Worm (Caenorhabditis elegans) whole organism, late embryonic: ENCODE data around the gene C04E12.4.
"Not testable (repeated sequence)": the region's sequence is repeated elsewhere in the genome, so short reads cannot be mapped to it uniquely, and the experiment has no call there.

Experiments used
- F13H6.1 ChIP-seq: sonication (generic microtip); optimal IDR thresholded peaks from 2 replicates; lab custom pipeline; 2016; ENCODE audit warnings: missing genetic modification characterization, missing compliant biosample characterization
- Y22D7AL.16 ChIP-seq: sonication (generic microtip); optimal IDR thresholded peaks from 2 replicates; lab custom pipeline; 2016; ENCODE audit warnings: missing genetic modification characterization, missing compliant biosample characterization
- ahr-1 ChIP-seq: sonication (generic microtip); optimal IDR thresholded peaks from 2 replicates; lab custom pipeline; 2016; ENCODE audit warnings: missing genetic modification characterization, missing compliant biosample characterization
- ama-1 ChIP-seq: fragments of 150-350 bp; optimal IDR thresholded peaks from 2 replicates; lab custom pipeline; 2014
- ceh-14 ChIP-seq: sonication (generic microtip); optimal IDR thresholded peaks from 2 replicates; lab custom pipeline; 2016; ENCODE audit warnings: missing genotype, missing genetic modification characterization, missing compliant biosample characterization
- ceh-19 ChIP-seq: fragments of 200-800 bp; sonication (Bioruptor generic); optimal IDR thresholded peaks from 2 replicates; lab custom pipeline; 2018; ENCODE audit warnings: mild to moderate bottlenecking, missing genetic modification characterization, missing compliant biosample characterization
- ceh-2 ChIP-seq: sonication (generic microtip); optimal IDR thresholded peaks from 2 replicates; lab custom pipeline; 2016; ENCODE audit warnings: missing genotype, missing genetic modification characterization, missing compliant biosample characterization
- ceh-30 ChIP-seq: fragments of 150-350 bp; optimal IDR thresholded peaks from 2 replicates; lab custom pipeline; 2014; ENCODE audit warnings: missing biosample characterization, missing genetic modification characterization
- ceh-31 ChIP-seq: sonication (generic microtip); optimal IDR thresholded peaks from 2 replicates; lab custom pipeline; 2016; ENCODE audit warnings: missing genetic modification characterization, missing compliant biosample characterization
- ceh-9 ChIP-seq: sonication (generic microtip); optimal IDR thresholded peaks from 2 replicates; lab custom pipeline; 2016; ENCODE audit warnings: mild to moderate bottlenecking, missing genetic modification characterization, inconsistent platforms, missing compliant biosample characterization
- che-1 ChIP-seq: sonication (generic microtip); optimal IDR thresholded peaks from 2 replicates; lab custom pipeline; 2016; ENCODE audit warnings: mild to moderate bottlenecking, missing genetic modification characterization, missing compliant biosample characterization
- eyg-1 ChIP-seq: sonication (generic microtip); optimal IDR thresholded peaks from 2 replicates; lab custom pipeline; 2016; ENCODE audit warnings: missing genotype, missing genetic modification characterization, missing compliant biosample characterization
- fkh-10 ChIP-seq: fragments of 150-350 bp; optimal IDR thresholded peaks from 2 replicates; lab custom pipeline; 2014; ENCODE audit warnings: missing biosample characterization, missing genetic modification reagents, missing genetic modification characterization
- fkh-6 ChIP-seq: sonication (generic microtip); optimal IDR thresholded peaks from 2 replicates; lab custom pipeline; 2016; ENCODE audit warnings: missing genetic modification characterization, missing compliant biosample characterization
- gmeb-2 ChIP-seq: sonication (generic microtip); optimal IDR thresholded peaks from 2 replicates; lab custom pipeline; 2016; ENCODE audit warnings: missing genetic modification characterization, inconsistent platforms, missing compliant biosample characterization
- hlh-13 ChIP-seq: fragments of 200-800 bp; sonication (Bioruptor generic); optimal IDR thresholded peaks from 2 replicates; lab custom pipeline; 2018; ENCODE audit warnings: mild to moderate bottlenecking, missing genetic modification characterization, missing compliant biosample characterization
- hlh-30 ChIP-seq: sonication (generic microtip); optimal IDR thresholded peaks from 2 replicates; lab custom pipeline; 2017; ENCODE audit warnings: antibody characterized with exemption, missing genetic modification characterization, missing compliant biosample characterization; ENCODE audit not compliant: insufficient read depth
- hlh-6 ChIP-seq: sonication (generic microtip); optimal IDR thresholded peaks from 2 replicates; lab custom pipeline; 2016; ENCODE audit warnings: missing genotype, missing genetic modification characterization, missing compliant biosample characterization
- hlh-8 ChIP-seq: sonication (generic microtip); optimal IDR thresholded peaks from 2 replicates; lab custom pipeline; 2016; ENCODE audit warnings: missing genotype, missing genetic modification characterization, missing compliant biosample characterization
- lin-11 ChIP-seq: fragments of 200-800 bp; sonication (Bioruptor generic); optimal IDR thresholded peaks from 2 replicates; lab custom pipeline; 2018; ENCODE audit warnings: mild to moderate bottlenecking, missing genetic modification characterization, missing compliant biosample characterization
- mec-3 ChIP-seq: sonication (generic microtip); optimal IDR thresholded peaks from 2 replicates; lab custom pipeline; 2016; ENCODE audit warnings: borderline replicate concordance, missing genetic modification characterization, missing compliant biosample characterization
- nfya-1 ChIP-seq: sonication (generic microtip); optimal IDR thresholded peaks from 2 replicates; lab custom pipeline; 2017; ENCODE audit warnings: missing genetic modification characterization, mild to moderate bottlenecking, missing compliant biosample characterization, antibody characterized with exemption, moderate library complexity
- nhr-232 ChIP-seq: sonication (generic microtip); optimal IDR thresholded peaks from 2 replicates; lab custom pipeline; 2016; ENCODE audit warnings: missing genetic modification characterization, missing compliant biosample characterization
- odd-2 ChIP-seq: sonication (generic microtip); optimal IDR thresholded peaks from 2 replicates; lab custom pipeline; 2017; ENCODE audit warnings: antibody characterized with exemption, mild to moderate bottlenecking, missing genetic modification characterization, missing compliant biosample characterization
- pag-3 ChIP-seq: sonication (generic microtip); optimal IDR thresholded peaks from 2 replicates; lab custom pipeline; 2016; ENCODE audit warnings: missing compliant biosample characterization, missing genetic modification characterization, borderline replicate concordance
- pqm-1 ChIP-seq: sonication (generic microtip); optimal IDR thresholded peaks from 2 replicates; lab custom pipeline; 2016; ENCODE audit warnings: missing genetic modification characterization, missing compliant biosample characterization
- rnt-1 ChIP-seq: sonication (generic microtip); optimal IDR thresholded peaks from 2 replicates; lab custom pipeline; 2016; ENCODE audit warnings: missing genetic modification characterization, missing compliant biosample characterization
- syd-9 ChIP-seq: sonication (generic microtip); optimal IDR thresholded peaks from 2 replicates; lab custom pipeline; 2016; ENCODE audit warnings: mild to moderate bottlenecking, missing genetic modification characterization, moderate library complexity, missing compliant biosample characterization
- tbx-2 ChIP-seq: sonication (generic microtip); optimal IDR thresholded peaks from 2 replicates; lab custom pipeline; 2016; ENCODE audit warnings: missing genetic modification characterization, missing compliant biosample characterization
- tbx-7 ChIP-seq: sonication (generic microtip); optimal IDR thresholded peaks from 2 replicates; lab custom pipeline; 2016; ENCODE audit warnings: missing genotype, missing genetic modification characterization, missing compliant biosample characterization
- ttx-3 ChIP-seq: sonication (generic microtip); optimal IDR thresholded peaks from 2 replicates; lab custom pipeline; 2016; ENCODE audit warnings: missing genetic modification reagents, missing genetic modification characterization, missing compliant biosample characterization
- unc-3 ChIP-seq, 2 experiments: fragments of 200-800 bp in 1 of 2; sonication (Bioruptor generic) in 1 of 2; sonication (generic microtip) in 1 of 2; conservative IDR thresholded peaks in 1 of 2; optimal IDR thresholded peaks in 1 of 2; 2 replicates each; pipeline versions ENCODE4 v1.3.6 to Lab custom; 2016 to 2022; ENCODE audit warnings: missing compliant biosample characterization in 2 of 2, missing genetic modification characterization in 2 of 2, missing genetic modification reagents in 1 of 2
- unc-42 ChIP-seq: sonication (generic microtip); optimal IDR thresholded peaks from 2 replicates; lab custom pipeline; 2016; ENCODE audit warnings: missing genotype, missing genetic modification characterization, missing compliant biosample characterization
- unc-55 ChIP-seq: sonication (generic microtip); optimal IDR thresholded peaks from 2 replicates; lab custom pipeline; 2017; ENCODE audit warnings: missing biosample characterization, missing genetic modification reagents, missing genetic modification characterization
- zip-5 ChIP-seq: sonication (generic microtip); optimal IDR thresholded peaks from 2 replicates; lab custom pipeline; 2016; ENCODE audit warnings: missing genetic modification characterization, missing compliant biosample characterization

C04E12.4 gene

ce11 chrV:3399952-3400351 lies 37.4 kb downstream of the C04E12.4 start, which contains the start of gene T20D4.10:
Gene T20D4.10 (plus strand): TSS chrV:3400252.
- not testable (repeated sequence) for TF ChIP-seq ceh-9; ceh-14 (tag; lab: Kevin White, UChicago); mec-3

ce11 chrV:3408602-3409001 lies 46.0 kb downstream of the C04E12.4 start, which contains the start of gene T20D4.7:
Gene T20D4.7 (plus strand): TSS chrV:3408902.
- TF ChIP-seq fkh-6 (tag; lab: Kevin White, UChicago) (no peak), ceh-30 (no peak), hlh-6 (tag; lab: Kevin White, UChicago) (no peak), ceh-2 (no peak), che-1 (tag; lab: Kevin White, UChicago) (no peak), tbx-7 (tag; lab: Kevin White, UChicago) (no peak), odd-2 (no peak), ahr-1 (tag; lab: Kevin White, UChicago) (no peak), ttx-3 (tag; lab: Kevin White, UChicago) (no peak), tbx-2 (tag; lab: Kevin White, UChicago) (no peak), pag-3 (tag; lab: Kevin White, UChicago) (no peak), gmeb-2 (tag; lab: Kevin White, UChicago) (no peak), zip-5 (no peak), Y22D7AL.16 (tag; lab: Kevin White, UChicago) (no peak), fkh-10 (no peak), ama-1 (no peak), pqm-1 (no peak), eyg-1 (tag; lab: Kevin White, UChicago) (no peak), unc-3 (GFP tag; conservative IDR thresholded peaks at IDR 0.05; lab: Robert Waterston, UW) (no peak), unc-3 (tag; optimal IDR thresholded peaks at IDR 0.05; lab: Kevin White, UChicago) (no peak), ceh-31 (tag; lab: Kevin White, UChicago) (no peak)

- no peak for TF ChIP-seq ceh-9
- no peak for TF ChIP-seq lin-11 (tag; lab: Kevin White, UChicago)
- no peak for TF ChIP-seq Y22D7AL.16 (tag; lab: Kevin White, UChicago)
- TF ChIP-seq ceh-14 (tag; lab: Kevin White, UChicago) = no peak
- TF ChIP-seq syd-9 (tag; lab: Kevin White, UChicago) = no peak
- no peak for TF ChIP-seq hlh-30 (tag; lab: Kevin White, UChicago)
- no peak for TF ChIP-seq F13H6.1 (tag; lab: Kevin White, UChicago)
- TF ChIP-seq ceh-30 = no peak
These were observed 46.9 kb downstream of the C04E12.4 start for ce11 chrV:3409498-3409897.

- TF ChIP-seq hlh-13 (no peak), nhr-232 (no peak), unc-42 (tag; lab: Kevin White, UChicago) (no peak)
These were observed 47.6 kb downstream of the C04E12.4 start, which contains the start of gene arrd-22 for ce11 chrV:3410098-3410570. Gene arrd-22 (plus strand): TSS chrV:3410520.

ce11 chrV:3413010-3413409 lies 50.4 kb downstream of the C04E12.4 start, which contains the start of gene txt-11:
Gene txt-11 (plus strand): TSS chrV:3413310.
- TF ChIP-seq zip-5 (no peak), ceh-19 (GFP tag; lab: Kevin White, UChicago) (no peak), odd-2 (no peak), ceh-31 (tag; lab: Kevin White, UChicago) (no peak), hlh-6 (tag; lab: Kevin White, UChicago) (no peak), hlh-13 (no peak), nfya-1 (tag; lab: Kevin White, UChicago) (no peak)

ce11 chrV:3417928-3418327 lies 55.4 kb downstream of the C04E12.4 start, which contains the start of gene T20D4.3:
Gene T20D4.3 (plus strand): TSS chrV:3418228.
- TF ChIP-seq unc-55 (GFP tag; lab: Kevin White, UChicago) = no peak
- TF ChIP-seq hlh-6 (tag; lab: Kevin White, UChicago) = no peak
- no peak for TF ChIP-seq syd-9 (tag; lab: Kevin White, UChicago)
- TF ChIP-seq rnt-1 (tag; lab: Kevin White, UChicago) = no peak
- no peak for TF ChIP-seq hlh-8
